Fruit fly (Drosophila melanogaster): Measurements from ENCODE around the gene Kcmf1.

The Kcmf1 gene

DNA sequence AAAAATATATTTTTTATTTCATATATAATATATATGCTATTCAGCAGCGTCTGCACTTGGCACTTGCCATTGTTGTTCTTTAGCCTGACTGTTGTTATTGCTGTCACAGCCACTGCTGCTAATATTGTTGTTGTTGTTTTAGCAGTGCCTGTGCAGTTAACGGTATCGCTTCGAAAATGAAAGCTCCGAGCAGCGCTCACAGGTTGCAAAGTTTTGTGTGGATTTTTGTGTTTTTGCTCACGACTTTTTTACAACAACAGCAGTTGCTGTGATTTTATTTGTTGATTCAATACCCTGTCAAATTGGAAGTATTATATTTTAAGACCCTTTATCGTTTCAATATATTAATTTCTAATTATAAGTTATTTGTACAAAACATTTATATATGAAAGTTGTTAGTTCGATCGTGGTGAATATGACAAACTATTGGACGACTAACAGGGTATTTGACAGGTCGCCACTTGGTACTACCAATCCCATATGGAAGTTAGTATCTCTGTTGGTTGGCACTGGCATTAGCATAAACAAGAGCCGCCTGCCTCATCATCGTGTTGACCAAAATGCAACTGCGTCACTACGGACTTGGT, 50.9 kb downstream of the Kcmf1 start (continued):
- TF ChIP-seq CG4707 (GFP tag; optimal IDR thresholded peaks at IDR 0.05) (peak; percentile 19), H2.0 (GFP tag; IDR thresholded peaks at IDR 0.05) (peak; percentile 40; the same call in 1 of the 2 replicates), Xbp1 (GFP tag; optimal IDR thresholded peaks at IDR 0.05) (peak; percentile 32), CG8388 (GFP tag; optimal IDR thresholded peaks at IDR 0.05) (peak; percentile 44), prd (optimal IDR thresholded peaks at IDR 0.05) (no peak), prd (GFP tag; IDR thresholded peaks at IDR 0.05) (peak; percentile 55; the same call in 2 of the 3 replicates), CG10979 (tag; optimal IDR thresholded peaks at IDR 0.05) (peak; percentile 41), gem (tag; optimal IDR thresholded peaks at IDR 0.05) (peak; percentile 67), dmrt99B (tag; optimal IDR thresholded peaks at IDR 0.05) (peak; percentile 76), tgo (GFP tag; IDR thresholded peaks at IDR 0.05) (peak; percentile 69), CG1529 (GFP tag; optimal IDR thresholded peaks at IDR 0.05) (peak; percentile 20), CG6791 (GFP tag; IDR thresholded peaks at IDR 0.05; ENCODE audit: partially characterized antibody) (no peak), CG17328 (GFP tag; IDR thresholded peaks at IDR 0.05) (peak; percentile 55; the same call in 1 of the 2 replicates), ken (GFP tag; IDR thresholded peaks at IDR 0.05) (peak; percentile 68; the same call in 2 of the 3 replicates), Six4 (GFP tag; optimal IDR thresholded peaks at IDR 0.05) (no peak), grau (tag; optimal IDR thresholded peaks at IDR 0.05) (peak; percentile 32), bcd (GFP tag; optimal IDR thresholded peaks at IDR 0.05) (peak; percentile 19), dysf (GFP tag; IDR thresholded peaks at IDR 0.05) (0 out of 3 replicates have a peak, but pooled peaks have one; percentile 40), CG7556 (GFP tag; optimal IDR thresholded peaks at IDR 0.05) (peak; percentile 4), lab (GFP tag; optimal IDR thresholded peaks at IDR 0.05) (peak; percentile 15), dimm (GFP tag; IDR thresholded peaks at IDR 0.05) (0 out of 2 replicates have a peak, but pooled peaks have one; percentile 22), run (tag; optimal IDR thresholded peaks at IDR 0.05) (no peak), zfh1 (GFP tag; IDR thresholded peaks at IDR 0.05) (0 out of 3 replicates have a peak, but pooled peaks have one; percentile 15), CG10366 (GFP tag; IDR thresholded peaks at IDR 0.05) (peak; percentile 27; the same call in 1 of the 2 replicates), crol (GFP tag; IDR thresholded peaks at IDR 0.05) (peak; percentile 31; the same call in 1 of the 2 replicates), fu2 (GFP tag; optimal IDR thresholded peaks at IDR 0.05) (no peak), Kr (GFP tag; optimal IDR thresholded peaks at IDR 0.05) (no peak), nau (GFP tag; optimal IDR thresholded peaks at IDR 0.05) (no peak), CG15601 (tag; optimal IDR thresholded peaks at IDR 0.05) (peak; percentile 2), salm (tag; optimal IDR thresholded peaks at IDR 0.05) (peak; percentile 4), CG16779 (GFP tag; IDR thresholded peaks at IDR 0.05) (no peak), CG2678 (tag; optimal IDR thresholded peaks at IDR 0.05) (peak; percentile 57), Sox102F (GFP tag; optimal IDR thresholded peaks at IDR 0.05) (peak; percentile 84), eve (GFP tag; optimal IDR thresholded peaks at IDR 0.05) (peak in 1 of 2 experiments; percentile 11), CG31441 (GFP tag; IDR thresholded peaks at IDR 0.05) (peak; percentile 73), CG11504 (tag; optimal IDR thresholded peaks at IDR 0.05) (peak; percentile 91), CG14441 (GFP tag; IDR thresholded peaks at IDR 0.05) (0 out of 2 replicates have a peak, but pooled peaks have one; percentile 22), CG12744 (GFP tag; optimal IDR thresholded peaks at IDR 0.05) (no peak), CG10147 (GFP tag; optimal IDR thresholded peaks at IDR 0.05) (no peak), Ssrp (tag; optimal IDR thresholded peaks at IDR 0.05) (peak; percentile 45), stc (GFP tag; IDR thresholded peaks at IDR 0.05) (peak; percentile 62), bsh (GFP tag; optimal IDR thresholded peaks at IDR 0.05) (peak in 1 of 2 experiments; percentile 38), NfI (GFP tag; optimal IDR thresholded peaks at IDR 0.05) (peak; percentile 27)
